Fruit fly (Drosophila melanogaster): ENCODE results near the gene CG45491.
"Not testable (repeated sequence)": the region's sequence is repeated elsewhere in the genome, so short reads cannot be mapped to it uniquely, and the experiment has no call there.

- TF ChIP-seq ttk, insv, psq, Sin3A, h (optimal IDR thresholded peaks at IDR 0.05): not testable (repeated sequence)
Measured at dm6 chrX:19938894-19939293, at the start of gene CG45491.
